Fruit fly (Drosophila melanogaster): ENCODE measurements around the gene smp-30.

The smp-30 gene

dm6 chr3R:14731781-14732100, 19.3 kb downstream of the smp-30 start (continued):
- TF ChIP-seq CG11723 (GFP tag; optimal IDR thresholded peaks at IDR 0.05) (no peak), CG1647 (GFP tag; optimal IDR thresholded peaks at IDR 0.05) (no peak), sna (GFP tag; IDR thresholded peaks at IDR 0.05; ENCODE audit: partially characterized antibody) (no peak), ftz-f1 (GFP tag; optimal IDR thresholded peaks at IDR 0.05) (no peak), lab (GFP tag; optimal IDR thresholded peaks at IDR 0.05) (no peak), CG8290 (GFP tag; optimal IDR thresholded peaks at IDR 0.05) (no peak), CG8290 (tag; optimal IDR thresholded peaks at IDR 0.05) (no peak), trh (GFP tag; optimal IDR thresholded peaks at IDR 0.05) (no peak), Bdp1 (GFP tag; optimal IDR thresholded peaks at IDR 0.05) (no peak), tup (GFP tag; optimal IDR thresholded peaks at IDR 0.05) (no peak), sug (tag; optimal IDR thresholded peaks at IDR 0.05) (no peak), Vsx1 (GFP tag; optimal IDR thresholded peaks at IDR 0.05) (no peak), HLH54F (GFP tag; optimal IDR thresholded peaks at IDR 0.05) (no peak), HLH3B (GFP tag; IDR thresholded peaks at IDR 0.05) (no peak), dpn (GFP tag; optimal IDR thresholded peaks at IDR 0.05) (no peak), maf-S (GFP tag; optimal IDR thresholded peaks at IDR 0.05) (no peak), cato (GFP tag; optimal IDR thresholded peaks at IDR 0.05; ENCODE audit: borderline replicate concordance) (no peak), CG8281 (tag; optimal IDR thresholded peaks at IDR 0.05) (no peak), CG30403 (GFP tag; optimal IDR thresholded peaks at IDR 0.05) (peak; percentile 19), MBD-R2 (GFP tag; IDR thresholded peaks at IDR 0.05) (no peak), CG10565 (GFP tag; optimal IDR thresholded peaks at IDR 0.05) (no peak), pnt (GFP tag; optimal IDR thresholded peaks at IDR 0.05) (no peak), vfl (GFP tag; optimal IDR thresholded peaks at IDR 0.05) (no peak), mirr (GFP tag; optimal IDR thresholded peaks at IDR 0.05) (no peak), CG7357 (GFP tag; IDR thresholded peaks at IDR 0.05) (no peak), CG31388 (GFP tag; optimal IDR thresholded peaks at IDR 0.05) (no peak), CG10321 (GFP tag; IDR thresholded peaks at IDR 0.05) (no peak), CG17612 (GFP tag; IDR thresholded peaks at IDR 0.05) (no peak), CG7786 (GFP tag; optimal IDR thresholded peaks at IDR 0.05) (no peak), Nf-YC (tag; optimal IDR thresholded peaks at IDR 0.05) (peak; percentile 17), CG13624 (GFP tag; optimal IDR thresholded peaks at IDR 0.05) (peak; percentile 7), bsh (GFP tag; optimal IDR thresholded peaks at IDR 0.05) (no peak), nau (GFP tag; optimal IDR thresholded peaks at IDR 0.05) (no peak), HLHmδ (GFP tag; optimal IDR thresholded peaks at IDR 0.05) (no peak), CG4854 (GFP tag; optimal IDR thresholded peaks at IDR 0.05) (no peak), her (GFP tag; optimal IDR thresholded peaks at IDR 0.05) (no peak), dm (GFP tag; optimal IDR thresholded peaks at IDR 0.05) (no peak), Bteb2 (GFP tag; optimal IDR thresholded peaks at IDR 0.05) (no peak), CG3995 (GFP tag; optimal IDR thresholded peaks at IDR 0.05) (no peak), Med (GFP tag) (peak; percentile 58), CG6765 (GFP tag; optimal IDR thresholded peaks at IDR 0.05) (no peak), stc (GFP tag; IDR thresholded peaks at IDR 0.05) (peak; percentile 33; the same call in 1 of the 2 replicates), CG4820 (GFP tag; optimal IDR thresholded peaks at IDR 0.05) (no peak), CG12769 (tag; optimal IDR thresholded peaks at IDR 0.05) (no peak), Kr (GFP tag; optimal IDR thresholded peaks at IDR 0.05) (no peak), vvl (GFP tag; IDR thresholded peaks at IDR 0.05) (no peak), CG10431 (GFP tag; optimal IDR thresholded peaks at IDR 0.05) (no peak), CG2712 (tag; optimal IDR thresholded peaks at IDR 0.05) (peak; percentile 25), row (GFP tag; IDR thresholded peaks at IDR 0.05) (peak; percentile 1; the same call in 2 of the 3 replicates), Aef1 (GFP tag; IDR thresholded peaks at IDR 0.05) (no peak), mam (GFP tag; optimal IDR thresholded peaks at IDR 0.05) (peak; percentile 7), chn (GFP tag; optimal IDR thresholded peaks at IDR 0.05) (no peak), CG2678 (tag; optimal IDR thresholded peaks at IDR 0.05) (no peak)

All from whole organism, embryonic.